Fruit fly (Drosophila melanogaster) whole organism, embryonic: Measurements from ENCODE around the gene MSAmiP.

Source experiments
- Atf-2 ChIP-seq: fragments of 200-800 bp; sonication (Bioruptor generic); optimal IDR thresholded peaks from 2 replicates; lab custom pipeline; 2016; ENCODE audit warnings: missing biosample characterization, missing genetic modification characterization
- CG10209 ChIP-seq: fragments of 200-800 bp; sonication (Bioruptor generic); optimal IDR thresholded peaks from 3 replicates; lab custom pipeline; 2017; ENCODE audit warnings: missing biosample characterization, mild to moderate bottlenecking, missing genetic modification characterization, missing genetic modification reagents
- CG12104 ChIP-seq: fragments of 200-800 bp; sonication (Bioruptor generic); optimal IDR thresholded peaks from 3 replicates; lab custom pipeline; 2016; ENCODE audit warnings: missing biosample characterization, missing genetic modification characterization
- CG12744 ChIP-seq: fragments of 200-800 bp; sonication (Bioruptor generic); optimal IDR thresholded peaks from 2 replicates; lab custom pipeline; 2016; ENCODE audit warnings: missing biosample characterization, missing genetic modification characterization
- CG1647 ChIP-seq: fragments of 200-800 bp; sonication (Bioruptor generic); optimal IDR thresholded peaks from 3 replicates; lab custom pipeline; 2016; ENCODE audit warnings: missing biosample characterization, missing genetic modification characterization
- CG16863 ChIP-seq: fragments of 200-800 bp; sonication (Bioruptor generic); optimal IDR thresholded peaks from 3 replicates; lab custom pipeline; 2016; ENCODE audit warnings: missing biosample characterization, missing genetic modification characterization
- CG17568 ChIP-seq: fragments of 200-800 bp; sonication (Bioruptor generic); optimal IDR thresholded peaks from 2 replicates; lab custom pipeline; 2018; ENCODE audit warnings: missing biosample characterization, mild to moderate bottlenecking, missing genetic modification characterization, moderate library complexity
- CG17802 ChIP-seq: fragments of 200-800 bp; sonication (Bioruptor generic); optimal IDR thresholded peaks from 2 replicates; lab custom pipeline; 2018; ENCODE audit warnings: missing biosample characterization, mild to moderate bottlenecking, missing genetic modification characterization, moderate library complexity
- CG2889 ChIP-seq: fragments of 200-800 bp; sonication (Bioruptor generic); IDR thresholded peaks from 3 replicates; pipeline ENCODE4 v1.3.6; 2022; ENCODE audit warnings: missing biosample characterization, missing genetic modification characterization
- CG32772 ChIP-seq: fragments of 200-800 bp; sonication (Bioruptor generic); IDR thresholded peaks from 2 replicates; pipeline ENCODE4 v1.3.6; 2022; ENCODE audit warnings: missing biosample characterization, missing genetic modification characterization
- CG4360 ChIP-seq: fragments of 200-800 bp; sonication (Bioruptor generic); IDR thresholded peaks from 2 replicates; pipeline ENCODE4 v1.3.6; 2022; ENCODE audit warnings: missing biosample characterization, missing genetic modification characterization
- CG4404 ChIP-seq: fragments of 200-800 bp; sonication (Bioruptor generic); IDR thresholded peaks from 2 replicates; pipeline ENCODE4 v1.3.6; 2022; ENCODE audit warnings: missing biosample characterization, missing genetic modification characterization
- CG5180 ChIP-seq: fragments of 200-800 bp; sonication (Bioruptor generic); optimal IDR thresholded peaks from 3 replicates; lab custom pipeline; 2017; ENCODE audit warnings: missing biosample characterization, missing genetic modification characterization, mild to moderate bottlenecking, moderate library complexity, missing genetic modification reagents
- CG6654 ChIP-seq: fragments of 200-800 bp; sonication (Bioruptor generic); optimal IDR thresholded peaks from 2 replicates; lab custom pipeline; 2017; ENCODE audit warnings: missing biosample characterization, mild to moderate bottlenecking, missing genetic modification characterization
- CG6683 ChIP-seq: fragments of 200-800 bp; sonication (Bioruptor generic); optimal IDR thresholded peaks from 2 replicates; lab custom pipeline; 2017; ENCODE audit warnings: missing biosample characterization, mild to moderate bottlenecking, missing genetic modification characterization, missing genetic modification reagents
- CG6765 ChIP-seq: fragments of 200-800 bp; sonication (Bioruptor generic); optimal IDR thresholded peaks from 3 replicates; lab custom pipeline; 2017; ENCODE audit warnings: missing biosample characterization, mild to moderate bottlenecking, missing genetic modification characterization
- CG7839 ChIP-seq: fragments of 200-800 bp; sonication (Bioruptor generic); optimal IDR thresholded peaks from 3 replicates; lab custom pipeline; 2018; ENCODE audit warnings: missing biosample characterization, mild to moderate bottlenecking, missing genetic modification characterization, moderate library complexity
- CG8388 ChIP-seq: fragments of 200-800 bp; sonication (Bioruptor generic); optimal IDR thresholded peaks from 2 replicates; lab custom pipeline; 2019; ENCODE audit warnings: missing biosample characterization, mild to moderate bottlenecking, missing genetic modification characterization, moderate library complexity
- CG9727 ChIP-seq: fragments of 200-800 bp; sonication (Bioruptor generic); optimal IDR thresholded peaks from 3 replicates; lab custom pipeline; 2017; ENCODE audit warnings: missing biosample characterization, mild to moderate bottlenecking, missing genetic modification characterization
- CG9876 ChIP-seq: fragments of 200-800 bp; sonication (Bioruptor generic); optimal IDR thresholded peaks from 2 replicates; lab custom pipeline; 2016; ENCODE audit warnings: missing biosample characterization, missing genetic modification characterization
- CG9932 ChIP-seq: fragments of 200-800 bp; sonication (Bioruptor generic); IDR thresholded peaks from 2 replicates; pipeline ENCODE4 v1.3.6; 2022; ENCODE audit warnings: missing biosample characterization, missing genetic modification characterization
- D19B ChIP-seq: fragments of 200-800 bp; sonication (Bioruptor generic); optimal IDR thresholded peaks from 2 replicates; lab custom pipeline; 2017; ENCODE audit warnings: missing biosample characterization, mild to moderate bottlenecking, missing genetic modification characterization
- Dp ChIP-seq: fragments of 200-800 bp; sonication (Bioruptor generic); optimal IDR thresholded peaks from 2 replicates; lab custom pipeline; 2018; ENCODE audit warnings: missing biosample characterization, mild to moderate bottlenecking, missing genetic modification characterization, moderate library complexity
- Elba2 ChIP-seq: fragments of 200-800 bp; sonication (Bioruptor generic); optimal IDR thresholded peaks from 3 replicates; lab custom pipeline; 2016; ENCODE audit warnings: missing biosample characterization, missing genetic modification characterization
- Fer1 ChIP-seq: fragments of 200-800 bp; sonication (Bioruptor generic); optimal IDR thresholded peaks from 2 replicates; lab custom pipeline; 2017; ENCODE audit warnings: missing biosample characterization, mild to moderate bottlenecking, missing genetic modification characterization
- H15 ChIP-seq: fragments of 200-800 bp; sonication (Bioruptor generic); IDR thresholded peaks from 3 replicates; pipeline ENCODE4 v1.3.6; 2022; ENCODE audit warnings: missing biosample characterization, missing genetic modification characterization
- HHEX ChIP-seq: fragments of 200-800 bp; sonication (Bioruptor generic); optimal IDR thresholded peaks from 3 replicates; lab custom pipeline; 2017; ENCODE audit warnings: missing biosample characterization, mild to moderate bottlenecking, missing genetic modification characterization, missing genetic modification reagents
- HLHmδ ChIP-seq: fragments of 200-800 bp; sonication (Bioruptor generic); optimal IDR thresholded peaks from 2 replicates; lab custom pipeline; 2018; ENCODE audit warnings: missing biosample characterization, mild to moderate bottlenecking, missing genetic modification characterization, moderate library complexity
- Myb ChIP-seq: fragments of 200-800 bp; sonication (Bioruptor generic); optimal IDR thresholded peaks from 2 replicates; lab custom pipeline; 2016; ENCODE audit warnings: missing biosample characterization, missing genetic modification characterization
- Opbp ChIP-seq: fragments of 200-800 bp; sonication (Bioruptor generic); IDR thresholded peaks from 3 replicates; pipeline ENCODE4 v1.3.6; 2022; ENCODE audit warnings: missing biosample characterization, missing genetic modification characterization; ENCODE audit not compliant: partially characterized antibody
- Scr ChIP-seq: fragments of 200-800 bp; sonication (Bioruptor generic); IDR thresholded peaks from 2 replicates; pipeline ENCODE4 v1.3.6; 2022; ENCODE audit warnings: missing biosample characterization, missing genetic modification characterization; ENCODE audit not compliant: partially characterized antibody
- ab ChIP-seq: fragments of 200-800 bp; sonication (Bioruptor generic); optimal IDR thresholded peaks from 2 replicates; lab custom pipeline; 2016; ENCODE audit warnings: missing biosample characterization, missing genetic modification characterization
- abd-A ChIP-seq: fragments of 200-800 bp; sonication (Bioruptor generic); optimal IDR thresholded peaks from 3 replicates; lab custom pipeline; 2019; ENCODE audit warnings: missing biosample characterization, mild to moderate bottlenecking, missing genetic modification characterization, moderate library complexity
- amos ChIP-seq: fragments of 200-800 bp; sonication (Bioruptor generic); IDR thresholded peaks from 2 replicates; pipeline ENCODE4 v1.3.6; 2022; ENCODE audit warnings: missing biosample characterization, missing genetic modification characterization; ENCODE audit not compliant: partially characterized antibody
- chif ChIP-seq, 2 experiments: fragments of 200-800 bp; sonication (Bioruptor generic); optimal IDR thresholded peaks; 3 replicates each; lab custom pipeline; 2016; ENCODE audit warnings: missing biosample characterization in 2 of 2, missing genetic modification characterization in 2 of 2
- crol ChIP-seq: fragments of 200-800 bp; sonication (Bioruptor generic); IDR thresholded peaks from 2 replicates; pipeline ENCODE4 v1.3.6; 2022; ENCODE audit warnings: missing biosample characterization, missing genetic modification characterization
- cwo ChIP-seq: fragments of 200-800 bp; sonication (Bioruptor generic); optimal IDR thresholded peaks from 3 replicates; lab custom pipeline; 2017; ENCODE audit warnings: missing biosample characterization, missing genetic modification characterization, mild to moderate bottlenecking, moderate library complexity, missing genetic modification reagents
- disco-r ChIP-seq: fragments of 200-800 bp; sonication (Bioruptor generic); optimal IDR thresholded peaks from 2 replicates; lab custom pipeline; 2016; ENCODE audit warnings: missing biosample characterization, missing genetic modification characterization
- eve ChIP-seq, 2 experiments: fragments of >200 bp; optimal IDR thresholded peaks; 2 replicates each; lab custom pipeline; 2017; ENCODE audit warnings: missing biosample characterization in 2 of 2, missing genetic modification characterization in 2 of 2
- klu ChIP-seq: fragments of 200-800 bp; sonication (Bioruptor generic); IDR thresholded peaks from 2 replicates; pipeline ENCODE4 v1.3.6; 2022; ENCODE audit warnings: missing biosample characterization, missing genetic modification characterization
- lov ChIP-seq, 2 experiments: fragments of 200-800 bp in 1 of 2; fragments of >200 bp in 1 of 2; sonication (Bioruptor generic) in 1 of 2; IDR thresholded peaks in 1 of 2; optimal IDR thresholded peaks in 1 of 2; 2 replicates in 1 of 2; 3 replicates in 1 of 2; pipeline versions ENCODE4 v1.3.6 to Lab custom; 2017 to 2022; ENCODE audit warnings: missing biosample characterization in 1 of 2, missing genetic modification characterization in 1 of 2
- maf-S ChIP-seq: fragments of 200-800 bp; sonication (Bioruptor generic); optimal IDR thresholded peaks from 2 replicates; lab custom pipeline; 2016; ENCODE audit warnings: missing biosample characterization, missing genetic modification characterization
- org-1 ChIP-seq: fragments of 200-800 bp; sonication (Bioruptor generic); optimal IDR thresholded peaks from 2 replicates; lab custom pipeline; 2017; ENCODE audit warnings: missing biosample characterization, missing genetic modification characterization
- pan ChIP-seq, 4 experiments: fragments of >200 bp in 3 of 4; fragments of 200-800 bp in 1 of 4; sonication (Bioruptor generic) in 1 of 4; optimal IDR thresholded peaks in 3 of 4; IDR thresholded peaks in 1 of 4; 2 replicates each; pipeline versions ENCODE4 v1.3.6 to Lab custom; 2017 to 2022; ENCODE audit warnings: missing biosample characterization in 2 of 4, missing genetic modification characterization in 2 of 4, mixed read lengths in 1 of 4
- salm ChIP-seq: fragments of 200-800 bp; sonication (Bioruptor generic); optimal IDR thresholded peaks from 2 replicates; lab custom pipeline; 2018; ENCODE audit warnings: missing biosample characterization, mild to moderate bottlenecking, missing genetic modification characterization
- ttk ChIP-seq: fragments of 200-800 bp; sonication (Bioruptor generic); IDR thresholded peaks from 2 replicates; pipeline ENCODE4 v2.1.2; 2022; ENCODE audit warnings: missing biosample characterization, missing genetic modification characterization
- twi ChIP-seq: fragments of 200-800 bp; optimal IDR thresholded peaks from 2 replicates; lab custom pipeline; 2019; ENCODE audit warnings: missing biosample characterization, mild to moderate bottlenecking, missing genetic modification characterization, moderate library complexity
- zen ChIP-seq: fragments of 200-800 bp; sonication (Bioruptor generic); optimal IDR thresholded peaks from 3 replicates; lab custom pipeline; 2018; ENCODE audit warnings: missing biosample characterization, mild to moderate bottlenecking, missing genetic modification characterization, moderate library complexity

Gene MSAmiP

DNA sequence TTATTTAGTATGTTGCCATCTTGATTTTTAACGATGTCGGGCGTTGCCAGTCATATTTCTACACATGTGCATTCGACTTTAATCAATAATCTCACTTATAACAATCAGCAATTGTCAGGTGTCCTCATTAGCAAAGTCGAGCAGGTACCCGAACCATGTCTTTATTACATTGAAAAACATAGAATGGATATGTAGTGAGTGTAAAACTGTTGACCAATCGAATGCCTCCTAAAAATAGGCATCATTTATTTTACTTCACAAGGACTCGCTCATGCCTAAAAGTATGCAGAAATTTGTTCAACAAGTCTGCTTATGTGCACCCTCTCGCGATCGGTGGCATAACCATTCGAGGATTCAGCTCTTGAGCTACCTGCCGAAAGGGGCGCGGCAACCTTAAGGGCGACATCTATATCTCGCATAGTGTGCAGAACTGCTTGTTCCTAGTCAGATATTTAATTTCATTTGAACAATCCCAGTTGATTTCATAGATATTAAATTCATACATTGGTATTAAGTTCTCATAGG is 97.5 kb downstream of the MSAmiP start (continued):
- TF ChIP-seq CG9727 (GFP tag; lab: Kevin White, UChicago), result peak; percentile 91
- no peak for TF ChIP-seq lov (optimal IDR thresholded peaks at IDR 0.05; lab: Kevin White, UChicago)
- peak; percentile 90 for TF ChIP-seq lov (GFP tag; IDR thresholded peaks at IDR 0.05; lab: Robert Waterston, UW)
- peak; percentile 47; the same call in 1 of the 2 replicates for TF ChIP-seq CG4360 (GFP tag; lab: Robert Waterston, UW)
- TF ChIP-seq Opbp (GFP tag; lab: Robert Waterston, UW), result peak; percentile 63; the same call in 1 of the 3 replicates
- TF ChIP-seq CG17568 (GFP tag; lab: Kevin White, UChicago), result peak; percentile 10
- TF ChIP-seq Fer1 (GFP tag; lab: Kevin White, UChicago), result peak; percentile 92
- peak; percentile 77 for TF ChIP-seq CG6683 (GFP tag; lab: Kevin White, UChicago)
- peak; percentile 29; the same call in 1 of the 2 replicates for TF ChIP-seq klu (GFP tag; lab: Robert Waterston, UW)
- TF ChIP-seq org-1 (GFP tag; lab: Kevin White, UChicago), result peak; percentile 77
- TF ChIP-seq Dp (GFP tag; lab: Kevin White, UChicago), result peak; percentile 29
- peak; percentile 98 for TF ChIP-seq CG6654
- peak; percentile 98 for TF ChIP-seq Myb (GFP tag; lab: Kevin White, UChicago)
- peak; percentile 59 for TF ChIP-seq Elba2 (GFP tag; lab: Kevin White, UChicago)
- TF ChIP-seq zen (tag; lab: Kevin White, UChicago), result peak; percentile 99
- peak; percentile 94 for TF ChIP-seq CG9876 (GFP tag; lab: Kevin White, UChicago)
- TF ChIP-seq CG2889 (GFP tag; lab: Robert Waterston, UW), result no peak; the same call in 2 of the 3 replicates
- TF ChIP-seq abd-A (tag; lab: Kevin White, UChicago), result peak; percentile 86
- TF ChIP-seq ttk (GFP tag; lab: Robert Waterston, UW), result peak; percentile 86
- TF ChIP-seq twi (tag; lab: Kevin White, UChicago), result peak; percentile 62
- peak; percentile 83 for TF ChIP-seq maf-S (GFP tag; lab: Kevin White, UChicago)
- TF ChIP-seq ab, result peak; percentile 90
- peak; percentile 89 for TF ChIP-seq CG10209
- peak; percentile 90 for TF ChIP-seq CG6765 (GFP tag; lab: Kevin White, UChicago)
- TF ChIP-seq H15 (GFP tag; lab: Robert Waterston, UW), result peak; percentile 84
- TF ChIP-seq salm, result no peak
- peak; percentile 75 for TF ChIP-seq CG5180 (GFP tag; lab: Kevin White, UChicago)
- peak; percentile 60 for TF ChIP-seq CG4404 (GFP tag; lab: Robert Waterston, UW)
- peak; percentile 47; the same call in 1 of the 2 replicates for TF ChIP-seq crol (GFP tag; lab: Robert Waterston, UW)
- TF ChIP-seq Atf-2 (GFP tag; lab: Kevin White, UChicago), result peak; percentile 95
- TF ChIP-seq CG32772 (GFP tag; lab: Robert Waterston, UW), result peak; percentile 91
- TF ChIP-seq Scr (GFP tag; lab: Robert Waterston, UW), result no peak
- TF ChIP-seq HHEX (GFP tag; lab: Kevin White, UChicago), result peak; percentile 94
- TF ChIP-seq CG16863 (GFP tag; lab: Kevin White, UChicago), result peak; percentile 92
- peak; percentile 53 for TF ChIP-seq cwo (GFP tag; lab: Kevin White, UChicago)
- peak; percentile 89 for TF ChIP-seq CG9932 (GFP tag; lab: Robert Waterston, UW)
- TF ChIP-seq CG8388, result peak; percentile 33
- peak; percentile 95 for TF ChIP-seq CG1647 (GFP tag; lab: Kevin White, UChicago)
- peak; percentile 73 for TF ChIP-seq D19B (GFP tag; lab: Kevin White, UChicago)
- TF ChIP-seq CG12104, result peak; percentile 92
- TF ChIP-seq eve (GFP tag; optimal IDR thresholded peaks at IDR 0.05; lab: Kevin White, UChicago), result peak in 1 of 2 experiments; percentile 12
- peak; percentile 84 for TF ChIP-seq CG7839 (tag; lab: Kevin White, UChicago)
- peak; percentile 88 for TF ChIP-seq disco-r (GFP tag; lab: Kevin White, UChicago)
- TF ChIP-seq chif (GFP tag; optimal IDR thresholded peaks at IDR 0.05; lab: Kevin White, UChicago), result peak; percentile 94 to 95
- no peak for TF ChIP-seq pan (optimal IDR thresholded peaks at IDR 0.05; lab: Kevin White, UChicago)
- peak in 1 of 2 experiments; percentile 85 for TF ChIP-seq pan (GFP tag; optimal IDR thresholded peaks at IDR 0.05 in 1 of 2, IDR thresholded peaks at IDR 0.05 in 1 of 2)
- peak; percentile 86 for TF ChIP-seq CG12744 (GFP tag; lab: Kevin White, UChicago)
- TF ChIP-seq HLHmδ (GFP tag; lab: Kevin White, UChicago), result peak; percentile 99
- peak; percentile 92 for TF ChIP-seq CG17802
- 0 out of 2 replicates have a peak, but pooled peaks have one; percentile 25 for TF ChIP-seq amos
